Fruit fly (Drosophila melanogaster) whole organism: ENCODE data around the gene CG13054.

Experiments
- CG8478 ChIP-seq: fragments of >200 bp; optimal IDR thresholded peaks from 2 replicates; lab custom pipeline; 2018; ENCODE audit warnings: inconsistent platforms
- Dll ChIP-seq: fragments of >200 bp; optimal IDR thresholded peaks from 2 replicates; lab custom pipeline; 2017
- EcR ChIP-seq, 2 experiments: fragments of >200 bp; optimal IDR thresholded peaks; 2 replicates each; lab custom pipeline; 2017; ENCODE audit warnings: missing biosample characterization in 2 of 2, missing genetic modification characterization in 2 of 2, missing genetic modification reagents in 2 of 2
- pan ChIP-seq: fragments of >200 bp; optimal IDR thresholded peaks from 2 replicates; lab custom pipeline; 2017
- psq ChIP-seq: fragments of >200 bp; optimal IDR thresholded peaks from 2 replicates; lab custom pipeline; 2017
- usp ChIP-seq: fragments of >200 bp; optimal IDR thresholded peaks from 2 replicates; lab custom pipeline; 2017; ENCODE audit warnings: missing biosample characterization, missing genetic modification characterization, mixed read lengths

The CG13054 gene

dm6 chr3L:16211156-16211935 is 45.6 kb downstream of the CG13054 start:
- TF ChIP-seq CG8478 (lab: Kevin White, UChicago) = no peak
- no peak for TF ChIP-seq usp
- TF ChIP-seq pan (lab: Kevin White, UChicago) = no peak
- TF ChIP-seq psq (lab: Kevin White, UChicago) = no peak
- TF ChIP-seq Dll (lab: Kevin White, UChicago) = no peak
- TF ChIP-seq EcR (GFP tag; optimal IDR thresholded peaks at IDR 0.05; lab: Kevin White, UChicago) = no peak

dm6 chr3L:16209641-16210040 is 47.4 kb downstream of the CG13054 start:
- TF ChIP-seq pan (lab: Kevin White, UChicago) (no peak), Dll (lab: Kevin White, UChicago) (no peak), EcR (GFP tag; optimal IDR thresholded peaks at IDR 0.05; lab: Kevin White, UChicago) (no peak), CG8478 (lab: Kevin White, UChicago) (no peak), usp (no peak), psq (lab: Kevin White, UChicago) (no peak)

- TF ChIP-seq CG8478 (lab: Kevin White, UChicago) (no peak), Dll (lab: Kevin White, UChicago) (no peak), usp (no peak), psq (lab: Kevin White, UChicago) (no peak), pan (lab: Kevin White, UChicago) (no peak)
These were observed 48.0 kb downstream of the CG13054 start for dm6 chr3L:16208839-16209612.

- TF ChIP-seq CG8478 (lab: Kevin White, UChicago) (no peak), Dll (lab: Kevin White, UChicago) (no peak), usp (no peak), EcR (GFP tag; optimal IDR thresholded peaks at IDR 0.05; lab: Kevin White, UChicago) (no peak), pan (lab: Kevin White, UChicago) (no peak), psq (lab: Kevin White, UChicago) (no peak)
These were observed 48.7 kb downstream of the CG13054 start for dm6 chr3L:16208053-16208838.
